Fruit fly (Drosophila melanogaster): ENCODE data around the gene CG5167.

Gene CG5167

DNA sequence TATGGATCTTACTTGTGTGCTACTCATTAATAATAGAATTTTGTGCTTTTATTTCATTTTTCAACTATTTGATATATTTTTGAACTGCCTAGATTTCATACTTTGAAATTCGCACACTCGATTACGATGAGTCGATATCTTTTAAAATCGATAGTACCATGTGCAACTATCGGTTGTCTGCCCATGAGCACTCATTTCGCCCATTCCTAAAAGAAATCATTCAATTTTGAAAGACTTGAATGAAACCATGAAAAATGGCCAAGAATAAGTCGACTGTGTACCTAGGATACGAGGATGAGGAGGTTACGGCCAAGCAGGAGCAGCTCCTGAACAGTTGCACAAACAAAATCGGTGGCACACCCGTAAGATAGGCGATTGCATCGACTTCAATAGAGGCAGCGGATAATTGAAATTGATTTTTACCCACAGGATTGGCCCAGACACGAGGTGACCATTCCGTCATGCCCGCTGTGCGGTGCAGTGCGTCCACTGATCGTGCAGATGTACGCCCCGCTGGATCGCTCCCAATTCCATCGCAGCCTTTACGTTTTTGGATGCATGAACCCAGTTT, 50.1 kb downstream of the CG5167 start, which contains the start of gene trus (continued):
- TF ChIP-seq ewg (GFP tag; optimal IDR thresholded peaks at IDR 0.05) (no peak), nom (GFP tag; optimal IDR thresholded peaks at IDR 0.05) (no peak), sima (GFP tag; optimal IDR thresholded peaks at IDR 0.05) (no peak), MBD-R2 (GFP tag; IDR thresholded peaks at IDR 0.05) (peak; percentile 75), Med (GFP tag) (peak; percentile 35), CG4282 (GFP tag; optimal IDR thresholded peaks at IDR 0.05) (no peak), Dp (GFP tag; optimal IDR thresholded peaks at IDR 0.05) (peak; percentile 87), BtbVII (GFP tag; optimal IDR thresholded peaks at IDR 0.05) (no peak), CG1233 (GFP tag; optimal IDR thresholded peaks at IDR 0.05) (no peak), CG15514 (GFP tag; optimal IDR thresholded peaks at IDR 0.05) (peak; percentile 46), ftz-f1 (GFP tag; optimal IDR thresholded peaks at IDR 0.05) (no peak), ato (GFP tag; IDR thresholded peaks at IDR 0.05; ENCODE audit: partially characterized antibody) (peak; percentile 89), CG14710 (tag; optimal IDR thresholded peaks at IDR 0.05) (peak; percentile 32), NC2β (GFP tag; optimal IDR thresholded peaks at IDR 0.05) (no peak), CG16813 (GFP tag; IDR thresholded peaks at IDR 0.05; ENCODE audit: partially characterized antibody) (peak; percentile 73), CG10654 (GFP tag; optimal IDR thresholded peaks at IDR 0.05) (no peak), gce (GFP tag; IDR thresholded peaks at IDR 0.05) (no peak), Dref (GFP tag; IDR thresholded peaks at IDR 0.05) (peak; percentile 93), CG12659 (GFP tag; optimal IDR thresholded peaks at IDR 0.05) (peak; percentile 24), Meics (GFP tag; optimal IDR thresholded peaks at IDR 0.05) (no peak), CG2116 (GFP tag; optimal IDR thresholded peaks at IDR 0.05) (peak; percentile 79), crc (GFP tag; optimal IDR thresholded peaks at IDR 0.05) (no peak), CG17829 (tag; optimal IDR thresholded peaks at IDR 0.05) (peak; percentile 4), CG14441 (GFP tag; IDR thresholded peaks at IDR 0.05) (no peak), CG17186 (GFP tag; optimal IDR thresholded peaks at IDR 0.05) (peak; percentile 25), HHEX (GFP tag; optimal IDR thresholded peaks at IDR 0.05) (no peak), CG8359 (GFP tag; optimal IDR thresholded peaks at IDR 0.05; ENCODE audit: borderline replicate concordance) (no peak), CG4404 (GFP tag; IDR thresholded peaks at IDR 0.05) (no peak), bowl (GFP tag; IDR thresholded peaks at IDR 0.05) (no peak), vnd (GFP tag; IDR thresholded peaks at IDR 0.05; ENCODE audit: partially characterized antibody) (peak; percentile 76), D19B (GFP tag; optimal IDR thresholded peaks at IDR 0.05) (no peak), B-H1 (GFP tag; IDR thresholded peaks at IDR 0.05) (no peak), eyg (GFP tag; optimal IDR thresholded peaks at IDR 0.05) (no peak), CG31365 (tag; optimal IDR thresholded peaks at IDR 0.05) (no peak)

All from whole organism, embryonic.